Fruit fly (Drosophila melanogaster) whole organism, embryonic: ENCODE results near the gene CG42538.

Experiments
- Bdp1 ChIP-seq: fragments of 200-800 bp; sonication (Bioruptor generic); optimal IDR thresholded peaks from 3 replicates; lab custom pipeline; 2016; ENCODE audit warnings: missing biosample characterization, missing genetic modification characterization
- CG12071 ChIP-seq: fragments of 200-800 bp; sonication (Bioruptor generic); optimal IDR thresholded peaks from 3 replicates; lab custom pipeline; 2018; ENCODE audit warnings: missing biosample characterization, mild to moderate bottlenecking, missing genetic modification characterization
- CG13775 ChIP-seq: fragments of 200-800 bp; sonication (Bioruptor generic); optimal IDR thresholded peaks from 3 replicates; lab custom pipeline; 2017; ENCODE audit warnings: missing biosample characterization, mild to moderate bottlenecking, missing genetic modification characterization
- CG15011 ChIP-seq: fragments of 200-800 bp; sonication (Bioruptor generic); optimal IDR thresholded peaks from 3 replicates; lab custom pipeline; 2018; ENCODE audit warnings: missing biosample characterization, mild to moderate bottlenecking, missing genetic modification characterization
- CG15479 ChIP-seq: fragments of 200-800 bp; sonication (Bioruptor generic); optimal IDR thresholded peaks from 3 replicates; lab custom pipeline; 2019; ENCODE audit warnings: missing biosample characterization, mild to moderate bottlenecking, missing genetic modification characterization, moderate library complexity
- CG1832 ChIP-seq: fragments of 200-800 bp; sonication (Bioruptor generic); optimal IDR thresholded peaks from 2 replicates; lab custom pipeline; 2017; ENCODE audit warnings: missing biosample characterization, mild to moderate bottlenecking, missing genetic modification characterization, inconsistent platforms
- CG2678 ChIP-seq: fragments of 200-800 bp; sonication (Bioruptor generic); optimal IDR thresholded peaks from 3 replicates; lab custom pipeline; 2019; ENCODE audit warnings: missing biosample characterization, mild to moderate bottlenecking, missing genetic modification characterization, moderate library complexity
- CG4360 ChIP-seq: fragments of 200-800 bp; sonication (Bioruptor generic); IDR thresholded peaks from 2 replicates; pipeline ENCODE4 v1.3.6; 2022; ENCODE audit warnings: missing biosample characterization, missing genetic modification characterization
- CG6813 ChIP-seq: fragments of 200-800 bp; sonication (Bioruptor generic); optimal IDR thresholded peaks from 2 replicates; lab custom pipeline; 2017; ENCODE audit warnings: missing biosample characterization, missing genetic modification characterization, mild to moderate bottlenecking, moderate library complexity, missing genetic modification reagents
- CG6854 ChIP-seq: fragments of 200-800 bp; sonication (Bioruptor generic); optimal IDR thresholded peaks from 3 replicates; lab custom pipeline; 2017; ENCODE audit warnings: missing biosample characterization, mild to moderate bottlenecking, missing genetic modification characterization
- CG7928 ChIP-seq: fragments of 200-800 bp; sonication (Bioruptor generic); optimal IDR thresholded peaks from 2 replicates; lab custom pipeline; 2017; ENCODE audit warnings: missing biosample characterization, mild to moderate bottlenecking, missing genetic modification characterization
- CG9437 ChIP-seq: fragments of 200-800 bp; sonication (Bioruptor generic); optimal IDR thresholded peaks from 2 replicates; lab custom pipeline; 2018; ENCODE audit warnings: missing biosample characterization, mild to moderate bottlenecking, missing genetic modification characterization
- CTCF ChIP-seq: fragments of 200-800 bp; sonication (Bioruptor generic); optimal IDR thresholded peaks from 2 replicates; lab custom pipeline; 2017; ENCODE audit warnings: missing biosample characterization, mild to moderate bottlenecking, missing genetic modification characterization, moderate library complexity
- D ChIP-seq, 2 experiments: fragments of 200-800 bp in 1 of 2; fragments of >200 bp in 1 of 2; sonication (Bioruptor generic) in 1 of 2; optimal IDR thresholded peaks; 2 replicates in 1 of 2; 3 replicates in 1 of 2; lab custom pipeline; 2017; ENCODE audit warnings: mild to moderate bottlenecking in 1 of 2, missing biosample characterization in 1 of 2, missing genetic modification characterization in 1 of 2, missing genetic modification reagents in 1 of 2
- D19A ChIP-seq: fragments of 200-800 bp; optimal IDR thresholded peaks from 3 replicates; lab custom pipeline; 2019; ENCODE audit warnings: missing biosample characterization, mild to moderate bottlenecking, missing genetic modification characterization, moderate library complexity
- Dad ChIP-seq: fragments of 200-800 bp; sonication (Bioruptor generic); optimal IDR thresholded peaks from 3 replicates; lab custom pipeline; 2016; ENCODE audit warnings: missing biosample characterization, missing genetic modification characterization
- Dfd ChIP-seq, 2 experiments: fragments of >200 bp; optimal IDR thresholded peaks; 2 replicates each; lab custom pipeline; 2017; ENCODE audit warnings: missing biosample characterization in 2 of 2, missing genetic modification characterization in 2 of 2
- Dll ChIP-seq: fragments of 200-800 bp; sonication (Bioruptor generic); IDR thresholded peaks from 4 replicates; pipeline ENCODE4 v1.3.6; 2022; ENCODE audit warnings: missing biosample characterization, missing genetic modification characterization; ENCODE audit not compliant: partially characterized antibody
- Hand ChIP-seq: fragments of 200-800 bp; sonication (Bioruptor generic); optimal IDR thresholded peaks from 2 replicates; lab custom pipeline; 2017; ENCODE audit warnings: mild to moderate bottlenecking, missing biosample characterization, missing genetic modification reagents, missing genetic modification characterization
- Hr39 ChIP-seq: fragments of >200 bp; optimal IDR thresholded peaks from 2 replicates; lab custom pipeline; 2017
- Max ChIP-seq: fragments of 200-800 bp; sonication (Bioruptor generic); optimal IDR thresholded peaks from 2 replicates; lab custom pipeline; 2016; ENCODE audit warnings: missing biosample characterization, mild to moderate bottlenecking, missing genetic modification characterization
- NFAT ChIP-seq: fragments of 200-800 bp; sonication (Bioruptor generic); IDR thresholded peaks from 2 replicates; pipeline ENCODE4 v1.3.6; 2022; ENCODE audit warnings: missing biosample characterization, missing genetic modification characterization
- NfI ChIP-seq: fragments of 200-800 bp; sonication (Bioruptor generic); optimal IDR thresholded peaks from 3 replicates; lab custom pipeline; 2018; ENCODE audit warnings: missing biosample characterization, mild to moderate bottlenecking, missing genetic modification characterization, moderate library complexity
- Opbp ChIP-seq: fragments of 200-800 bp; sonication (Bioruptor generic); IDR thresholded peaks from 3 replicates; pipeline ENCODE4 v1.3.6; 2022; ENCODE audit warnings: missing biosample characterization, missing genetic modification characterization; ENCODE audit not compliant: partially characterized antibody
- PHDP ChIP-seq: fragments of 200-800 bp; sonication (Bioruptor generic); optimal IDR thresholded peaks from 3 replicates; lab custom pipeline; 2018; ENCODE audit warnings: missing biosample characterization, mild to moderate bottlenecking, missing genetic modification characterization, moderate library complexity
- Ptx1 ChIP-seq: fragments of 200-800 bp; sonication (Bioruptor generic); IDR thresholded peaks from 2 replicates; pipeline ENCODE4 v1.3.6; 2022; ENCODE audit warnings: missing biosample characterization, missing genetic modification characterization
- Sox102F ChIP-seq: fragments of 200-800 bp; sonication (Bioruptor generic); optimal IDR thresholded peaks from 2 replicates; lab custom pipeline; 2018; ENCODE audit warnings: missing biosample characterization, mild to moderate bottlenecking, missing genetic modification characterization, moderate library complexity
- bowl ChIP-seq: fragments of 200-800 bp; sonication (Bioruptor generic); IDR thresholded peaks from 2 replicates; pipeline ENCODE4 v1.3.6; 2022; ENCODE audit warnings: missing biosample characterization, missing genetic modification characterization
- ci ChIP-seq: fragments of 200-800 bp; sonication (Bioruptor generic); IDR thresholded peaks from 3 replicates; pipeline ENCODE4 v1.3.6; 2022; ENCODE audit warnings: missing biosample characterization, missing genetic modification characterization
- crol ChIP-seq: fragments of 200-800 bp; sonication (Bioruptor generic); IDR thresholded peaks from 2 replicates; pipeline ENCODE4 v1.3.6; 2022; ENCODE audit warnings: missing biosample characterization, missing genetic modification characterization
- dysf ChIP-seq: fragments of 200-800 bp; sonication (Bioruptor generic); IDR thresholded peaks from 3 replicates; pipeline ENCODE4 v1.3.6; 2022; ENCODE audit warnings: missing biosample characterization, missing genetic modification characterization
- inv ChIP-seq: fragments of 200-800 bp; sonication (Bioruptor generic); IDR thresholded peaks from 2 replicates; pipeline ENCODE4 v1.3.6; 2022; ENCODE audit warnings: missing biosample characterization, missing genetic modification characterization; ENCODE audit not compliant: partially characterized antibody
- kni ChIP-seq: fragments of 200-800 bp; sonication (Bioruptor generic); optimal IDR thresholded peaks from 3 replicates; lab custom pipeline; 2017; ENCODE audit warnings: mild to moderate bottlenecking, missing biosample characterization, missing genetic modification reagents, missing genetic modification characterization
- lab ChIP-seq: fragments of 200-800 bp; sonication (Bioruptor generic); optimal IDR thresholded peaks from 3 replicates; lab custom pipeline; 2017; ENCODE audit warnings: missing biosample characterization, missing genetic modification characterization, mild to moderate bottlenecking, moderate library complexity, missing genetic modification reagents
- lbe ChIP-seq: fragments of 200-800 bp; sonication (Bioruptor generic); optimal IDR thresholded peaks from 2 replicates; lab custom pipeline; 2016; ENCODE audit warnings: missing biosample characterization, mild to moderate bottlenecking, missing genetic modification characterization
- lilli ChIP-seq: fragments of 200-800 bp; sonication (Bioruptor generic); optimal IDR thresholded peaks from 3 replicates; lab custom pipeline; 2016; ENCODE audit warnings: missing biosample characterization, missing genetic modification characterization
- nmo ChIP-seq: fragments of 200-800 bp; sonication (Bioruptor generic); optimal IDR thresholded peaks from 2 replicates; lab custom pipeline; 2018; ENCODE audit warnings: missing biosample characterization, mild to moderate bottlenecking, missing genetic modification characterization, moderate library complexity
- nom ChIP-seq: fragments of 200-800 bp; sonication (Bioruptor generic); optimal IDR thresholded peaks from 2 replicates; lab custom pipeline; 2017; ENCODE audit warnings: missing biosample characterization, missing genetic modification characterization, mild to moderate bottlenecking, moderate library complexity, missing genetic modification reagents
- pan ChIP-seq, 4 experiments: fragments of >200 bp in 3 of 4; fragments of 200-800 bp in 1 of 4; sonication (Bioruptor generic) in 1 of 4; optimal IDR thresholded peaks in 3 of 4; IDR thresholded peaks in 1 of 4; 2 replicates each; pipeline versions ENCODE4 v1.3.6 to Lab custom; 2017 to 2022; ENCODE audit warnings: missing biosample characterization in 2 of 4, missing genetic modification characterization in 2 of 4, mixed read lengths in 1 of 4
- phol ChIP-seq: fragments of 200-800 bp; sonication (Bioruptor generic); optimal IDR thresholded peaks from 3 replicates; lab custom pipeline; 2018; ENCODE audit warnings: missing biosample characterization, mild to moderate bottlenecking, missing genetic modification characterization, moderate library complexity
- pzg ChIP-seq: fragments of 200-800 bp; sonication (Bioruptor generic); optimal IDR thresholded peaks from 3 replicates; lab custom pipeline; 2018; ENCODE audit warnings: missing biosample characterization, mild to moderate bottlenecking, missing genetic modification characterization, moderate library complexity
- row ChIP-seq: fragments of 200-800 bp; sonication (Bioruptor generic); IDR thresholded peaks from 3 replicates; pipeline ENCODE4 v1.3.6; 2022; ENCODE audit warnings: missing biosample characterization, missing genetic modification characterization
- sens ChIP-seq: fragments of 200-800 bp; sonication (Bioruptor generic); peaks from one replicate; lab custom pipeline; 2016; ENCODE audit warnings: missing biosample characterization, missing genetic modification characterization
- unc-4 ChIP-seq: fragments of 200-800 bp; sonication (Bioruptor generic); IDR thresholded peaks from 2 replicates; pipeline ENCODE4 v1.3.6; 2022; ENCODE audit warnings: missing biosample characterization, missing genetic modification characterization; ENCODE audit not compliant: partially characterized antibody
- wek ChIP-seq: fragments of 200-800 bp; sonication (Bioruptor generic); optimal IDR thresholded peaks from 3 replicates; lab custom pipeline; 2018; ENCODE audit warnings: missing biosample characterization, mild to moderate bottlenecking, missing genetic modification characterization, moderate library complexity
- yki ChIP-seq: fragments of >200 bp; optimal IDR thresholded peaks from 3 replicates; lab custom pipeline; 2018
- zen2 ChIP-seq: fragments of 200-800 bp; sonication (Bioruptor generic); IDR thresholded peaks from 3 replicates; pipeline ENCODE4 v1.3.6; 2022; ENCODE audit warnings: missing biosample characterization, missing genetic modification characterization; ENCODE audit not compliant: partially characterized antibody

Gene CG42538

dm6 chr3L:16051719-16052122 is 17.4 kb downstream of the CG42538 start, which contains the start of gene Mbs (continued):
- peak; percentile 64 for TF ChIP-seq unc-4 (GFP tag; lab: Robert Waterston, UW)
- TF ChIP-seq CG9437 (GFP tag; lab: Kevin White, UChicago), result no peak
- TF ChIP-seq CG13775 (GFP tag; lab: Kevin White, UChicago), result no peak
- TF ChIP-seq pan (optimal IDR thresholded peaks at IDR 0.05; lab: Kevin White, UChicago), result no peak
- TF ChIP-seq pan (GFP tag; optimal IDR thresholded peaks at IDR 0.05 in 1 of 2, IDR thresholded peaks at IDR 0.05 in 1 of 2), result peak in 1 of 2 experiments; percentile 28
- TF ChIP-seq Ptx1 (GFP tag; lab: Robert Waterston, UW), result peak; percentile 20; the same call in 1 of the 2 replicates
- peak; percentile 80 for TF ChIP-seq pzg (GFP tag; lab: Kevin White, UChicago)
- peak; percentile 6 for TF ChIP-seq CG12071 (GFP tag; lab: Kevin White, UChicago)
- TF ChIP-seq zen2 (GFP tag; lab: Robert Waterston, UW), result peak; percentile 64
- peak; percentile 7 for TF ChIP-seq PHDP (tag; lab: Kevin White, UChicago)
- peak; percentile 10; the same call in 1 of the 2 replicates for TF ChIP-seq NFAT
- no peak for TF ChIP-seq yki (lab: Kevin White, UChicago)
- TF ChIP-seq D19A (tag; lab: Kevin White, UChicago), result peak; percentile 6
- no peak for TF ChIP-seq dysf (GFP tag; lab: Robert Waterston, UW)
- peak; percentile 96 for TF ChIP-seq CTCF (GFP tag; lab: Kevin White, UChicago)
- TF ChIP-seq Dad, result peak; percentile 3
- TF ChIP-seq bowl, result no peak
- TF ChIP-seq wek (GFP tag; lab: Kevin White, UChicago), result no peak
- TF ChIP-seq lilli (GFP tag; lab: Kevin White, UChicago), result peak; percentile 22
- peak; percentile 1 for TF ChIP-seq CG2678
- peak; percentile 45 for TF ChIP-seq phol (tag; lab: Kevin White, UChicago)
- TF ChIP-seq inv (GFP tag; lab: Robert Waterston, UW), result peak; percentile 24; the same call in 1 of the 2 replicates
- TF ChIP-seq Dll (GFP tag; lab: Robert Waterston, UW), result peak; percentile 10; the same call in 3 of the 4 replicates
- peak; percentile 32; the same call in 1 of the 3 replicates for TF ChIP-seq row
- TF ChIP-seq Opbp (GFP tag; lab: Robert Waterston, UW), result peak; percentile 54; the same call in 2 of the 3 replicates
- no peak for TF ChIP-seq NfI (GFP tag; lab: Kevin White, UChicago)
- no peak for TF ChIP-seq Bdp1
- no peak for TF ChIP-seq CG7928

DNA sequence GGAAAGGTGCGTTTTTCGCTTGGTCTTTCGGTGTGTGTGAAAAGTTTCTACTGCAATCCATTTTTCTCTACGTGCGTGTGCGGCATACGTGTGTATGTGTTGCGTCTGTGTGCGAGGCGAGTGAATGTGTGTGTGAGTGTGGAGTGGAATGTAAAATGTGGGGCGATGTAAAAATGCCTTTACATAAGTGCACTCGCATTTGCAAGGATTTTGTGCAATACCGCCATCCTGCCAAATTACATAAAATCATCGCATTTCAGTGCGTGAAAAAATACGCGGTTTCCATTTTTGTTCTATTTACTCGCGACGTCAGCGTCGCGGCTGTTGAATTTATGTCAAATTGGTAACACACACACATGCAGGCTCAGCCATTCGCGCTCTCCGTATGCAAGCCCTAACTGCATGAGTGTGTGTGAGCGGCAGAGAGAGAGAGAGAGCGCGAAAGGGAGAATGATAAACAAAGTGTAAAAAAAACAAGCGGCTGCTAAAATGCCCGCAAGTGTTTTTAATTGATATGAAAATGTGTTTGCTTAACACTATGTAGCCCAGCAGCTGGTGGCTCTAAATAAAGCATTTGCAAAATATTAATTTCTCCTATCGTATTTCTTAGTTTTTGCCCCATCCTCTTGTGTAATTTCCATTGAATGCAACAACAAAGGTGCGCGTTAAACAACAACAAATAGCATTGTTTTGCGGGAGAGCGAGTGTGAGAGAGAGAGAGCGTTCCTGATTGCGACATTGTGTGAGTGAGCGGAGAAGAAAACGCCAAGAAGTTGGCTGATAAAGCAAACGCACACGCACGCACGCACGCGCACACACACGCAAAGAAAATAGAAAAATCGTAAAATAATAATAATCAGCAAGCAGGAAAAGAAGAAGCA is 18.1 kb downstream of the CG42538 start:
- TF ChIP-seq Sox102F (GFP tag; lab: Kevin White, UChicago), result peak; percentile 20
- peak; percentile 45 for TF ChIP-seq CG6813 (GFP tag; lab: Kevin White, UChicago)
- TF ChIP-seq D (optimal IDR thresholded peaks at IDR 0.05; lab: Kevin White, UChicago), result peak; percentile 80
- TF ChIP-seq D (GFP tag; optimal IDR thresholded peaks at IDR 0.05; lab: Kevin White, UChicago), result peak; percentile 25
- peak; percentile 30 for TF ChIP-seq nmo (GFP tag; lab: Kevin White, UChicago)
- peak; percentile 47; the same call in 2 of the 3 replicates for TF ChIP-seq ci
- peak; percentile 49 for TF ChIP-seq lab (GFP tag; lab: Kevin White, UChicago)
- peak; percentile 36 for TF ChIP-seq nom (GFP tag; lab: Kevin White, UChicago)
- TF ChIP-seq Max (GFP tag; lab: Kevin White, UChicago), result peak; percentile 2
- TF ChIP-seq CG6854 (GFP tag; lab: Kevin White, UChicago), result peak; percentile 28
- no peak for TF ChIP-seq crol
- peak; percentile 80 for TF ChIP-seq sens (GFP tag; lab: Kevin White, UChicago)
- peak; percentile 87 for TF ChIP-seq kni (GFP tag; lab: Kevin White, UChicago)
- TF ChIP-seq CG15011 (GFP tag; lab: Kevin White, UChicago), result peak; percentile 1
- peak; percentile 95 for TF ChIP-seq Hr39 (lab: Kevin White, UChicago)
- peak; percentile 51 for TF ChIP-seq lbe (GFP tag; lab: Kevin White, UChicago)
- peak; percentile 95 for TF ChIP-seq CG15479
- peak; percentile 89 for TF ChIP-seq CG4360 (GFP tag; lab: Robert Waterston, UW)
- peak; percentile 17 for TF ChIP-seq Hand (GFP tag; lab: Kevin White, UChicago)
- TF ChIP-seq Dfd (GFP tag; optimal IDR thresholded peaks at IDR 0.05; lab: Kevin White, UChicago), result peak; percentile 4 to 96
- TF ChIP-seq CG1832 (GFP tag; lab: Kevin White, UChicago), result peak; percentile 53
